Fruit fly (Drosophila melanogaster) whole organism, embryonic: ENCODE measurements around the gene fok.

Experiments used
- Aef1 ChIP-seq: fragments of 200-800 bp; sonication (Bioruptor generic); IDR thresholded peaks from 3 replicates; pipeline ENCODE4 v1.3.6; 2022; ENCODE audit warnings: missing biosample characterization, missing genetic modification characterization
- Asciz ChIP-seq: fragments of 200-800 bp; sonication (Bioruptor generic); optimal IDR thresholded peaks from 2 replicates; lab custom pipeline; 2017; ENCODE audit warnings: missing biosample characterization, mild to moderate bottlenecking, missing genetic modification characterization, missing genetic modification reagents
- Atf3 ChIP-seq: fragments of 200-800 bp; sonication (Bioruptor generic); optimal IDR thresholded peaks from 3 replicates; lab custom pipeline; 2016; ENCODE audit warnings: missing biosample characterization, missing genetic modification characterization
- BEAF-32 ChIP-seq: fragments of 200-800 bp; sonication (Bioruptor generic); optimal IDR thresholded peaks from 3 replicates; lab custom pipeline; 2017; ENCODE audit warnings: missing biosample characterization, missing genetic modification characterization, mild to moderate bottlenecking, moderate library complexity, missing genetic modification reagents
- CG1233 ChIP-seq: fragments of 200-800 bp; sonication (Bioruptor generic); optimal IDR thresholded peaks from 4 replicates; lab custom pipeline; 2018; ENCODE audit warnings: missing biosample characterization, mild to moderate bottlenecking, missing genetic modification characterization
- CG12391 ChIP-seq: fragments of 200-800 bp; sonication (Bioruptor generic); optimal IDR thresholded peaks from 3 replicates; lab custom pipeline; 2018; ENCODE audit warnings: missing biosample characterization, mild to moderate bottlenecking, missing genetic modification characterization, moderate library complexity
- CG13123 ChIP-seq: fragments of 200-800 bp; sonication (Bioruptor generic); optimal IDR thresholded peaks from 2 replicates; lab custom pipeline; 2016; ENCODE audit warnings: missing biosample characterization, missing genetic modification characterization
- CG17912 ChIP-seq: fragments of 200-800 bp; sonication (Bioruptor generic); optimal IDR thresholded peaks from 2 replicates; lab custom pipeline; 2018; ENCODE audit warnings: missing biosample characterization, mild to moderate bottlenecking, missing genetic modification characterization
- CG2116 ChIP-seq: fragments of 200-800 bp; sonication (Bioruptor generic); optimal IDR thresholded peaks from 3 replicates; lab custom pipeline; 2018; ENCODE audit warnings: missing biosample characterization, mild to moderate bottlenecking, missing genetic modification characterization
- CG32532 ChIP-seq: fragments of 200-800 bp; sonication (Bioruptor generic); IDR thresholded peaks from 2 replicates; pipeline ENCODE4 v1.3.6; 2022; ENCODE audit warnings: missing biosample characterization, missing genetic modification characterization
- CG32767 ChIP-seq: fragments of 200-800 bp; sonication (Bioruptor generic); IDR thresholded peaks from 2 replicates; pipeline ENCODE4 v1.3.6; 2022; ENCODE audit warnings: missing biosample characterization, missing genetic modification characterization
- CG4424 ChIP-seq: fragments of 200-800 bp; sonication (Bioruptor generic); optimal IDR thresholded peaks from 3 replicates; lab custom pipeline; 2016; ENCODE audit warnings: missing biosample characterization, missing genetic modification characterization
- CG5245 ChIP-seq: fragments of 200-800 bp; sonication (Bioruptor generic); optimal IDR thresholded peaks from 3 replicates; lab custom pipeline; 2016; ENCODE audit warnings: missing biosample characterization, missing genetic modification characterization
- CG6254 ChIP-seq: fragments of 200-800 bp; sonication (Bioruptor generic); optimal IDR thresholded peaks from 3 replicates; lab custom pipeline; 2017; ENCODE audit warnings: mild to moderate bottlenecking, missing biosample characterization, missing genetic modification reagents, missing genetic modification characterization
- CG6272 ChIP-seq: fragments of 200-800 bp; sonication (Bioruptor generic); IDR thresholded peaks from 2 replicates; pipeline ENCODE4 v1.3.6; 2022; ENCODE audit warnings: missing biosample characterization, missing genetic modification characterization
- CG6854 ChIP-seq: fragments of 200-800 bp; sonication (Bioruptor generic); optimal IDR thresholded peaks from 3 replicates; lab custom pipeline; 2017; ENCODE audit warnings: missing biosample characterization, mild to moderate bottlenecking, missing genetic modification characterization
- CG7745 ChIP-seq: fragments of 200-800 bp; sonication (Bioruptor generic); optimal IDR thresholded peaks from 2 replicates; lab custom pipeline; 2018; ENCODE audit warnings: missing biosample characterization, mild to moderate bottlenecking, missing genetic modification characterization, moderate library complexity
- CG8944 ChIP-seq: fragments of 200-800 bp; sonication (Bioruptor generic); optimal IDR thresholded peaks from 3 replicates; lab custom pipeline; 2016; ENCODE audit warnings: missing biosample characterization, missing genetic modification characterization
- CG9797 ChIP-seq: fragments of 200-800 bp; sonication (Bioruptor generic); optimal IDR thresholded peaks from 3 replicates; lab custom pipeline; 2018; ENCODE audit warnings: missing biosample characterization, mild to moderate bottlenecking, missing genetic modification characterization
- Eip74EF ChIP-seq, 2 experiments: fragments of 200-800 bp in 1 of 2; fragments of >200 bp in 1 of 2; sonication (Bioruptor generic) in 1 of 2; optimal IDR thresholded peaks; 2 replicates each; lab custom pipeline; 2017 to 2019; ENCODE audit warnings: missing biosample characterization in 2 of 2, missing genetic modification characterization in 2 of 2, mild to moderate bottlenecking in 1 of 2, moderate library complexity in 1 of 2
- Ets97D ChIP-seq: fragments of 200-800 bp; sonication (Bioruptor generic); optimal IDR thresholded peaks from 3 replicates; lab custom pipeline; 2016; ENCODE audit warnings: missing biosample characterization, missing genetic modification characterization
- HHEX ChIP-seq: fragments of 200-800 bp; sonication (Bioruptor generic); optimal IDR thresholded peaks from 3 replicates; lab custom pipeline; 2017; ENCODE audit warnings: missing biosample characterization, mild to moderate bottlenecking, missing genetic modification characterization, missing genetic modification reagents
- Hand ChIP-seq: fragments of 200-800 bp; sonication (Bioruptor generic); optimal IDR thresholded peaks from 2 replicates; lab custom pipeline; 2017; ENCODE audit warnings: mild to moderate bottlenecking, missing biosample characterization, missing genetic modification reagents, missing genetic modification characterization
- Hsf ChIP-seq: fragments of 200-800 bp; sonication (Bioruptor generic); optimal IDR thresholded peaks from 3 replicates; lab custom pipeline; 2016; ENCODE audit warnings: missing biosample characterization, missing genetic modification characterization
- Mes4 ChIP-seq: fragments of 200-800 bp; sonication (Bioruptor generic); optimal IDR thresholded peaks from 2 replicates; lab custom pipeline; 2016; ENCODE audit warnings: missing biosample characterization, missing genetic modification characterization
- Mrtf ChIP-seq: fragments of 200-800 bp; sonication (Bioruptor generic); IDR thresholded peaks from 3 replicates; pipeline ENCODE4 v1.3.6; 2022; ENCODE audit warnings: missing biosample characterization, missing genetic modification characterization
- Oli ChIP-seq: fragments of 200-800 bp; sonication (Bioruptor generic); optimal IDR thresholded peaks from 2 replicates; lab custom pipeline; 2018; ENCODE audit warnings: missing biosample characterization, mild to moderate bottlenecking, missing genetic modification characterization, moderate library complexity
- Sin3A ChIP-seq: fragments of >200 bp; optimal IDR thresholded peaks from 2 replicates; lab custom pipeline; 2018
- Sox100B ChIP-seq: fragments of 200-800 bp; sonication (Bioruptor generic); optimal IDR thresholded peaks from 3 replicates; lab custom pipeline; 2018; ENCODE audit warnings: missing biosample characterization, mild to moderate bottlenecking, missing genetic modification characterization
- Spps ChIP-seq: fragments of 200-800 bp; sonication (Bioruptor generic); optimal IDR thresholded peaks from 2 replicates; lab custom pipeline; 2018; ENCODE audit warnings: missing biosample characterization, mild to moderate bottlenecking, missing genetic modification characterization
- Vsx1 ChIP-seq: fragments of 200-800 bp; sonication (Bioruptor generic); optimal IDR thresholded peaks from 2 replicates; lab custom pipeline; 2017; ENCODE audit warnings: missing biosample characterization, mild to moderate bottlenecking, missing genetic modification characterization, missing genetic modification reagents
- dmrt11E ChIP-seq: fragments of 200-800 bp; sonication (Bioruptor generic); optimal IDR thresholded peaks from 3 replicates; lab custom pipeline; 2018; ENCODE audit warnings: missing biosample characterization, mild to moderate bottlenecking, missing genetic modification characterization, moderate library complexity
- ftz-f1 ChIP-seq: fragments of 200-800 bp; sonication (Bioruptor generic); optimal IDR thresholded peaks from 2 replicates; lab custom pipeline; 2016; ENCODE audit warnings: missing biosample characterization, missing genetic modification characterization
- grau ChIP-seq: fragments of 200-800 bp; optimal IDR thresholded peaks from 3 replicates; lab custom pipeline; 2019; ENCODE audit warnings: missing biosample characterization, mild to moderate bottlenecking, missing genetic modification characterization, moderate library complexity
- gsb-n ChIP-seq: fragments of 200-800 bp; sonication (Bioruptor generic); optimal IDR thresholded peaks from 3 replicates; lab custom pipeline; 2018; ENCODE audit warnings: missing biosample characterization, mild to moderate bottlenecking, missing genetic modification characterization
- jigr1 ChIP-seq: fragments of 200-800 bp; sonication (Bioruptor generic); IDR thresholded peaks from 3 replicates; pipeline ENCODE4 v1.3.6; 2022; ENCODE audit warnings: missing biosample characterization, missing genetic modification characterization
- ken ChIP-seq: fragments of 200-800 bp; sonication (Bioruptor generic); IDR thresholded peaks from 3 replicates; pipeline ENCODE4 v1.3.6; 2022; ENCODE audit warnings: missing biosample characterization, missing genetic modification characterization
- nerfin-2 ChIP-seq: fragments of 200-800 bp; sonication (Bioruptor generic); IDR thresholded peaks from 2 replicates; pipeline ENCODE4 v1.3.6; 2022; ENCODE audit warnings: missing biosample characterization, missing genetic modification characterization; ENCODE audit not compliant: partially characterized antibody
- nom ChIP-seq: fragments of 200-800 bp; sonication (Bioruptor generic); optimal IDR thresholded peaks from 2 replicates; lab custom pipeline; 2017; ENCODE audit warnings: missing biosample characterization, missing genetic modification characterization, mild to moderate bottlenecking, moderate library complexity, missing genetic modification reagents
- pan ChIP-seq, 4 experiments: fragments of >200 bp in 3 of 4; fragments of 200-800 bp in 1 of 4; sonication (Bioruptor generic) in 1 of 4; optimal IDR thresholded peaks in 3 of 4; IDR thresholded peaks in 1 of 4; 2 replicates each; pipeline versions ENCODE4 v1.3.6 to Lab custom; 2017 to 2022; ENCODE audit warnings: missing biosample characterization in 2 of 4, missing genetic modification characterization in 2 of 4, mixed read lengths in 1 of 4
- pros ChIP-seq: fragments of 200-800 bp; sonication (Bioruptor generic); optimal IDR thresholded peaks from 3 replicates; lab custom pipeline; 2019; ENCODE audit warnings: missing biosample characterization, mild to moderate bottlenecking, missing genetic modification characterization, moderate library complexity
- ro ChIP-seq: fragments of 200-800 bp; sonication (Bioruptor generic); IDR thresholded peaks from 2 replicates; pipeline ENCODE4 v1.3.6; 2022; ENCODE audit warnings: missing biosample characterization, missing genetic modification characterization
- schlank ChIP-seq: fragments of 200-800 bp; sonication (Bioruptor generic); optimal IDR thresholded peaks from 2 replicates; lab custom pipeline; 2018; ENCODE audit warnings: missing biosample characterization, mild to moderate bottlenecking, missing genetic modification characterization
- slbo ChIP-seq: fragments of 200-800 bp; sonication (Bioruptor generic); IDR thresholded peaks from 2 replicates; pipeline ENCODE4 v1.3.6; 2022; ENCODE audit warnings: missing biosample characterization, missing genetic modification characterization
- sr ChIP-seq: fragments of 200-800 bp; sonication (Bioruptor generic); IDR thresholded peaks from 3 replicates; pipeline ENCODE4 v1.3.6; 2022; ENCODE audit warnings: missing biosample characterization, missing genetic modification characterization
- tio ChIP-seq: fragments of 200-800 bp; sonication (Bioruptor generic); optimal IDR thresholded peaks from 2 replicates; lab custom pipeline; 2017; ENCODE audit warnings: missing biosample characterization, missing genetic modification characterization, inconsistent platforms
- unpg ChIP-seq: fragments of 200-800 bp; sonication (Bioruptor generic); optimal IDR thresholded peaks from 3 replicates; lab custom pipeline; 2018; ENCODE audit warnings: missing biosample characterization, mild to moderate bottlenecking, missing genetic modification characterization, moderate library complexity
- z ChIP-seq: fragments of 200-800 bp; sonication (Bioruptor generic); IDR thresholded peaks from 3 replicates; pipeline ENCODE4 v1.3.6; 2022; ENCODE audit warnings: missing biosample characterization, missing genetic modification characterization

fok gene

DNA sequence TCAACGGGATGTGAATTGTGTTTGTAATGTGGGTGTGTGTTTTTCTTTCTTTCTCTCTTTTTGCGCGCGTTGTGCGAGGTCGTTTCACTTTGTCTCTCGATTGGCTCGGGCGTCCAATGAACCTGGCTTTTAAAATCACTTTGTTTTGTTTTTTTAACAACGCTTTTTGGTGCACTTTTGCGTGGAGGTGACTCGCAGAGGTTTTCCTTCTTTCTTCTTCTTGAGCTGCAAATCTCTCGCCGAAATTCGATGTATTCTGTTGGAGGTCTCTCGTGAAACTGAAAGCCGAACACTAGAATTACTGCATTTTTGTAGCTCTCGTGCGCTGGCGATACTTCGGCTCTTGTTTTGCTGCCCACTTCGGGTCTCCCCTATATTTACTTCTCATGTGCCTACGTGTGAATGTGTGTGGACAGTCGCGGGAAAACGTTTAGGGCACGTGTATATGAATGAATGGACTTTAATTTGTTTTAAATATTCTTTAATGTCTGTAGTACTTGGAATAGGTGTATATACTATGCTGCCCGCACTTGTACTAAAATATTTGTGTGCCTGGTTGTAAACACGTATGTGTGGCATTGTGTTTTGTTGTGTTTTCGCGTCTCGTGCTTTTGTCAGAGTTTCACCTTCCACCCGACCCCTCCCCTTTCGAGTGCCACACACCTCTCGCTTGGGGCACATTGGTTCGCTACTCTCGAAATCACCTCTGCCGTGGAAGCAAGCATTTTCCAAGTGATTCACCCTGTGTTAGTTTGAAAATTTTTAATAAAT, at the start of gene fok (continued):
- TF ChIP-seq ken (GFP tag; lab: Robert Waterston, UW), result peak; percentile 88
- peak; percentile 86 for TF ChIP-seq ro (GFP tag; lab: Robert Waterston, UW)
- peak; percentile 97 for TF ChIP-seq CG1233 (GFP tag; lab: Kevin White, UChicago)
- TF ChIP-seq slbo (GFP tag; lab: Robert Waterston, UW), result peak; percentile 94
- TF ChIP-seq Asciz (GFP tag; lab: Kevin White, UChicago), result peak; percentile 96
- peak; percentile 22 for TF ChIP-seq BEAF-32 (GFP tag; lab: Kevin White, UChicago)
- TF ChIP-seq CG32532, result peak; percentile 95
- TF ChIP-seq nerfin-2 (GFP tag; lab: Robert Waterston, UW), result no peak; the same call in 1 of the 2 replicates
- no peak for TF ChIP-seq Sin3A (lab: Kevin White, UChicago)
- TF ChIP-seq z (GFP tag; lab: Robert Waterston, UW), result no peak; the same call in 2 of the 3 replicates
- TF ChIP-seq Spps, result peak; percentile 92
- peak; percentile 96 for TF ChIP-seq grau (tag; lab: Kevin White, UChicago)
- TF ChIP-seq CG32767 (GFP tag; lab: Robert Waterston, UW), result peak; percentile 93
- TF ChIP-seq CG7745 (tag; lab: Kevin White, UChicago), result peak; percentile 48
- peak; percentile 79 for TF ChIP-seq CG17912
- TF ChIP-seq Hsf, result peak; percentile 96
- TF ChIP-seq CG9797, result peak; percentile 63
- TF ChIP-seq CG4424 (GFP tag; lab: Kevin White, UChicago), result peak; percentile 96
- peak; percentile 96 for TF ChIP-seq Oli (tag; lab: Kevin White, UChicago)
- TF ChIP-seq schlank, result peak; percentile 94
- peak; percentile 96 for TF ChIP-seq nom
- TF ChIP-seq CG8944 (GFP tag; lab: Kevin White, UChicago), result peak; percentile 89
- TF ChIP-seq sr, result peak; percentile 88
- peak; percentile 97 for TF ChIP-seq Hand (GFP tag; lab: Kevin White, UChicago)
- peak; percentile 88 for TF ChIP-seq Mes4 (GFP tag; lab: Kevin White, UChicago)
- TF ChIP-seq Aef1 (GFP tag; lab: Robert Waterston, UW), result peak; percentile 94
- TF ChIP-seq HHEX, result peak; percentile 97
- peak; percentile 95 for TF ChIP-seq CG6854 (GFP tag; lab: Kevin White, UChicago)
- TF ChIP-seq Ets97D (GFP tag; lab: Kevin White, UChicago), result peak; percentile 82
- peak; percentile 93 for TF ChIP-seq CG6254 (GFP tag; lab: Kevin White, UChicago)
- TF ChIP-seq CG2116 (GFP tag; lab: Kevin White, UChicago), result peak; percentile 85
- peak; percentile 98 for TF ChIP-seq CG12391 (tag; lab: Kevin White, UChicago)
- TF ChIP-seq pros (GFP tag; lab: Kevin White, UChicago), result peak; percentile 91
- TF ChIP-seq unpg, result peak; percentile 96
- TF ChIP-seq CG5245 (GFP tag; lab: Kevin White, UChicago), result peak; percentile 90
- peak; percentile 83 for TF ChIP-seq ftz-f1 (GFP tag; lab: Kevin White, UChicago)
- peak; percentile 96 for TF ChIP-seq tio (GFP tag; lab: Kevin White, UChicago)
- TF ChIP-seq jigr1 (GFP tag; lab: Robert Waterston, UW), result peak; percentile 73; the same call in 2 of the 3 replicates
- TF ChIP-seq gsb-n (tag; lab: Kevin White, UChicago), result peak; percentile 96
- peak; percentile 93 for TF ChIP-seq Mrtf (GFP tag; lab: Robert Waterston, UW)
- peak in 1 of 2 experiments; percentile 96 for TF ChIP-seq Eip74EF (GFP tag; optimal IDR thresholded peaks at IDR 0.05; lab: Kevin White, UChicago)
- TF ChIP-seq Atf3 (GFP tag; lab: Kevin White, UChicago), result peak; percentile 91
- peak; percentile 98 for TF ChIP-seq Sox100B
- TF ChIP-seq dmrt11E (tag; lab: Kevin White, UChicago), result peak; percentile 90
- peak; percentile 86 for TF ChIP-seq CG13123 (GFP tag; lab: Kevin White, UChicago)
- TF ChIP-seq CG6272 (GFP tag; lab: Robert Waterston, UW), result peak; percentile 89
- TF ChIP-seq pan (optimal IDR thresholded peaks at IDR 0.05; lab: Kevin White, UChicago), result no peak
- peak in 1 of 2 experiments; percentile 94 for TF ChIP-seq pan (GFP tag; optimal IDR thresholded peaks at IDR 0.05 in 1 of 2, IDR thresholded peaks at IDR 0.05 in 1 of 2)
- peak; percentile 92 for TF ChIP-seq Vsx1 (GFP tag; lab: Kevin White, UChicago)
